Fruit fly (Drosophila melanogaster) whole organism, embryonic: ENCODE data around the gene CG6216.

Experiments used
- BEAF-32 ChIP-seq: fragments of 200-800 bp; sonication (Bioruptor generic); optimal IDR thresholded peaks from 3 replicates; lab custom pipeline; 2017; ENCODE audit warnings: missing biosample characterization, missing genetic modification characterization, mild to moderate bottlenecking, moderate library complexity, missing genetic modification reagents
- Bgb ChIP-seq: fragments of 200-800 bp; sonication (Bioruptor generic); IDR thresholded peaks from 2 replicates; pipeline ENCODE4 v1.3.6; 2022; ENCODE audit warnings: missing biosample characterization, missing genetic modification characterization; ENCODE audit not compliant: partially characterized antibody
- CG10267 ChIP-seq: fragments of 200-800 bp; sonication (Bioruptor generic); optimal IDR thresholded peaks from 2 replicates; lab custom pipeline; 2018; ENCODE audit warnings: missing biosample characterization, mild to moderate bottlenecking, missing genetic modification characterization, moderate library complexity
- CG10654 ChIP-seq: fragments of 200-800 bp; sonication (Bioruptor generic); optimal IDR thresholded peaks from 2 replicates; lab custom pipeline; 2016; ENCODE audit warnings: missing biosample characterization, missing genetic modification characterization
- CG11398 ChIP-seq: fragments of 200-800 bp; sonication (Bioruptor generic); optimal IDR thresholded peaks from 2 replicates; lab custom pipeline; 2016; ENCODE audit warnings: missing biosample characterization, missing genetic modification characterization
- CG11504 ChIP-seq: fragments of 200-800 bp; sonication (Bioruptor generic); optimal IDR thresholded peaks from 3 replicates; lab custom pipeline; 2019; ENCODE audit warnings: missing biosample characterization, mild to moderate bottlenecking, missing genetic modification characterization, moderate library complexity
- CG13624 ChIP-seq: fragments of 200-800 bp; sonication (Bioruptor generic); optimal IDR thresholded peaks from 2 replicates; lab custom pipeline; 2016; ENCODE audit warnings: missing biosample characterization, missing genetic modification characterization
- CG14014 ChIP-seq: fragments of 200-800 bp; sonication (Bioruptor generic); IDR thresholded peaks from 2 replicates; pipeline ENCODE4 v1.3.6; 2022; ENCODE audit warnings: missing biosample characterization, missing genetic modification characterization
- CG14710 ChIP-seq: fragments of 200-800 bp; sonication (Bioruptor generic); optimal IDR thresholded peaks from 3 replicates; lab custom pipeline; 2019; ENCODE audit warnings: missing biosample characterization, mild to moderate bottlenecking, missing genetic modification characterization, moderate library complexity
- CG16863 ChIP-seq: fragments of 200-800 bp; sonication (Bioruptor generic); optimal IDR thresholded peaks from 3 replicates; lab custom pipeline; 2016; ENCODE audit warnings: missing biosample characterization, missing genetic modification characterization
- CG17385 ChIP-seq: fragments of 200-800 bp; sonication (Bioruptor generic); optimal IDR thresholded peaks from 3 replicates; lab custom pipeline; 2018; ENCODE audit warnings: missing biosample characterization, mild to moderate bottlenecking, missing genetic modification characterization
- CG18011 ChIP-seq: fragments of 200-800 bp; sonication (Bioruptor generic); optimal IDR thresholded peaks from 2 replicates; lab custom pipeline; 2017; ENCODE audit warnings: missing biosample characterization, missing genetic modification characterization, mild to moderate bottlenecking, moderate library complexity, missing genotype
- CG2116 ChIP-seq: fragments of 200-800 bp; sonication (Bioruptor generic); optimal IDR thresholded peaks from 3 replicates; lab custom pipeline; 2018; ENCODE audit warnings: missing biosample characterization, mild to moderate bottlenecking, missing genetic modification characterization
- CG3065 ChIP-seq: fragments of 200-800 bp; sonication (Bioruptor generic); optimal IDR thresholded peaks from 2 replicates; lab custom pipeline; 2016; ENCODE audit warnings: missing biosample characterization, missing genetic modification characterization
- CG33213 ChIP-seq: fragments of 200-800 bp; sonication (Bioruptor generic); optimal IDR thresholded peaks from 3 replicates; lab custom pipeline; 2016; ENCODE audit warnings: missing biosample characterization, missing genetic modification characterization
- CG34224 ChIP-seq: fragments of 200-800 bp; sonication (Bioruptor generic); IDR thresholded peaks from 3 replicates; pipeline ENCODE4 v1.3.6; 2022; ENCODE audit warnings: missing biosample characterization, missing genetic modification characterization; ENCODE audit not compliant: partially characterized antibody
- CG3847 ChIP-seq: fragments of 200-800 bp; sonication (Bioruptor generic); IDR thresholded peaks from 2 replicates; pipeline ENCODE4 v1.3.6; 2022; ENCODE audit warnings: missing biosample characterization, missing genetic modification characterization
- CG4617 ChIP-seq: fragments of 200-800 bp; sonication (Bioruptor generic); optimal IDR thresholded peaks from 3 replicates; lab custom pipeline; 2016; ENCODE audit warnings: missing biosample characterization, missing genetic modification characterization, borderline replicate concordance
- CG9797 ChIP-seq: fragments of 200-800 bp; sonication (Bioruptor generic); optimal IDR thresholded peaks from 3 replicates; lab custom pipeline; 2018; ENCODE audit warnings: missing biosample characterization, mild to moderate bottlenecking, missing genetic modification characterization
- Dll ChIP-seq: fragments of 200-800 bp; sonication (Bioruptor generic); IDR thresholded peaks from 4 replicates; pipeline ENCODE4 v1.3.6; 2022; ENCODE audit warnings: missing biosample characterization, missing genetic modification characterization; ENCODE audit not compliant: partially characterized antibody
- Dref ChIP-seq: fragments of 200-800 bp; sonication (Bioruptor generic); IDR thresholded peaks from 2 replicates; pipeline ENCODE4 v1.3.6; 2022; ENCODE audit warnings: missing biosample characterization, missing genetic modification characterization
- ERR ChIP-seq: fragments of 200-800 bp; sonication (Bioruptor generic); optimal IDR thresholded peaks from 2 replicates; lab custom pipeline; 2016; ENCODE audit warnings: missing biosample characterization, missing genetic modification characterization
- Elba2 ChIP-seq: fragments of 200-800 bp; sonication (Bioruptor generic); optimal IDR thresholded peaks from 3 replicates; lab custom pipeline; 2016; ENCODE audit warnings: missing biosample characterization, missing genetic modification characterization
- Ets97D ChIP-seq: fragments of 200-800 bp; sonication (Bioruptor generic); optimal IDR thresholded peaks from 3 replicates; lab custom pipeline; 2016; ENCODE audit warnings: missing biosample characterization, missing genetic modification characterization
- HmgD ChIP-seq: fragments of 200-800 bp; sonication (Bioruptor generic); optimal IDR thresholded peaks from 3 replicates; lab custom pipeline; 2016; ENCODE audit warnings: missing biosample characterization, missing genetic modification characterization
- MESR4 ChIP-seq: fragments of 200-800 bp; sonication (Bioruptor generic); optimal IDR thresholded peaks from 2 replicates; lab custom pipeline; 2018; ENCODE audit warnings: missing biosample characterization, mild to moderate bottlenecking, missing genetic modification characterization, moderate library complexity
- Max ChIP-seq: fragments of 200-800 bp; sonication (Bioruptor generic); optimal IDR thresholded peaks from 2 replicates; lab custom pipeline; 2016; ENCODE audit warnings: missing biosample characterization, mild to moderate bottlenecking, missing genetic modification characterization
- Myb ChIP-seq: fragments of 200-800 bp; sonication (Bioruptor generic); optimal IDR thresholded peaks from 2 replicates; lab custom pipeline; 2016; ENCODE audit warnings: missing biosample characterization, missing genetic modification characterization
- NK7.1 ChIP-seq: fragments of 200-800 bp; sonication (Bioruptor generic); optimal IDR thresholded peaks from 3 replicates; lab custom pipeline; 2016; ENCODE audit warnings: missing biosample characterization, missing genetic modification characterization
- Oli ChIP-seq: fragments of 200-800 bp; sonication (Bioruptor generic); optimal IDR thresholded peaks from 2 replicates; lab custom pipeline; 2018; ENCODE audit warnings: missing biosample characterization, mild to moderate bottlenecking, missing genetic modification characterization, moderate library complexity
- Opbp ChIP-seq: fragments of 200-800 bp; sonication (Bioruptor generic); IDR thresholded peaks from 3 replicates; pipeline ENCODE4 v1.3.6; 2022; ENCODE audit warnings: missing biosample characterization, missing genetic modification characterization; ENCODE audit not compliant: partially characterized antibody
- Pdp1 ChIP-seq, 2 experiments: fragments of 200-800 bp; sonication (Bioruptor generic); optimal IDR thresholded peaks; 3 replicates each; lab custom pipeline; 2016; ENCODE audit warnings: missing biosample characterization in 2 of 2, missing genetic modification characterization in 2 of 2, mild to moderate bottlenecking in 1 of 2, moderate library complexity in 1 of 2
- Xbp1 ChIP-seq: fragments of 200-800 bp; sonication (Bioruptor generic); optimal IDR thresholded peaks from 3 replicates; lab custom pipeline; 2016; ENCODE audit warnings: missing biosample characterization, mild to moderate bottlenecking, missing genetic modification characterization
- YL-1 ChIP-seq: fragments of 200-800 bp; sonication (Bioruptor generic); optimal IDR thresholded peaks from 3 replicates; lab custom pipeline; 2017; ENCODE audit warnings: missing biosample characterization, mild to moderate bottlenecking, missing genetic modification characterization
- cg ChIP-seq: fragments of 200-800 bp; sonication (Bioruptor generic); optimal IDR thresholded peaks from 3 replicates; lab custom pipeline; 2019; ENCODE audit warnings: missing biosample characterization, mild to moderate bottlenecking, missing genetic modification characterization, moderate library complexity
- chm ChIP-seq: fragments of 200-800 bp; sonication (Bioruptor generic); IDR thresholded peaks from 2 replicates; pipeline ENCODE4 v1.3.6; 2022; ENCODE audit warnings: missing biosample characterization, missing genetic modification characterization
- crp ChIP-seq, 2 experiments: fragments of 200-800 bp; sonication (Bioruptor generic); optimal IDR thresholded peaks; 2 replicates in 1 of 2; 3 replicates in 1 of 2; lab custom pipeline; 2017; ENCODE audit warnings: missing biosample characterization in 2 of 2, missing genetic modification characterization in 2 of 2, mild to moderate bottlenecking in 1 of 2, moderate library complexity in 1 of 2
- cwo ChIP-seq: fragments of 200-800 bp; sonication (Bioruptor generic); optimal IDR thresholded peaks from 3 replicates; lab custom pipeline; 2017; ENCODE audit warnings: missing biosample characterization, missing genetic modification characterization, mild to moderate bottlenecking, moderate library complexity, missing genetic modification reagents
- gem ChIP-seq: fragments of 200-800 bp; sonication (Bioruptor generic); optimal IDR thresholded peaks from 2 replicates; lab custom pipeline; 2019; ENCODE audit warnings: missing biosample characterization, mild to moderate bottlenecking, missing genetic modification characterization, moderate library complexity
- mam ChIP-seq: fragments of 200-800 bp; sonication (Bioruptor generic); optimal IDR thresholded peaks from 3 replicates; lab custom pipeline; 2016; ENCODE audit warnings: missing biosample characterization, missing genetic modification characterization
- nmo ChIP-seq: fragments of 200-800 bp; sonication (Bioruptor generic); optimal IDR thresholded peaks from 2 replicates; lab custom pipeline; 2018; ENCODE audit warnings: missing biosample characterization, mild to moderate bottlenecking, missing genetic modification characterization, moderate library complexity
- nom ChIP-seq: fragments of 200-800 bp; sonication (Bioruptor generic); optimal IDR thresholded peaks from 2 replicates; lab custom pipeline; 2017; ENCODE audit warnings: missing biosample characterization, missing genetic modification characterization, mild to moderate bottlenecking, moderate library complexity, missing genetic modification reagents
- onecut ChIP-seq: fragments of 200-800 bp; sonication (Bioruptor generic); IDR thresholded peaks from 2 replicates; pipeline ENCODE4 v1.3.6; 2022; ENCODE audit warnings: missing biosample characterization, missing genetic modification characterization
- pzg ChIP-seq: fragments of 200-800 bp; sonication (Bioruptor generic); optimal IDR thresholded peaks from 3 replicates; lab custom pipeline; 2018; ENCODE audit warnings: missing biosample characterization, mild to moderate bottlenecking, missing genetic modification characterization, moderate library complexity
- rib ChIP-seq: fragments of 200-800 bp; sonication (Bioruptor generic); IDR thresholded peaks from 2 replicates; pipeline ENCODE4 v1.3.6; 2022; ENCODE audit warnings: missing biosample characterization, missing genetic modification characterization
- slou ChIP-seq: fragments of 200-800 bp; sonication (Bioruptor generic); optimal IDR thresholded peaks from 3 replicates; lab custom pipeline; 2016; ENCODE audit warnings: missing biosample characterization, missing genetic modification characterization
- tna ChIP-seq: fragments of 200-800 bp; sonication (Bioruptor generic); IDR thresholded peaks from 2 replicates; pipeline ENCODE4 v1.3.6; 2022; ENCODE audit warnings: missing biosample characterization, missing genetic modification characterization; ENCODE audit not compliant: partially characterized antibody
- twi ChIP-seq: fragments of 200-800 bp; optimal IDR thresholded peaks from 2 replicates; lab custom pipeline; 2019; ENCODE audit warnings: missing biosample characterization, mild to moderate bottlenecking, missing genetic modification characterization, moderate library complexity

CG6216 gene

DNA sequence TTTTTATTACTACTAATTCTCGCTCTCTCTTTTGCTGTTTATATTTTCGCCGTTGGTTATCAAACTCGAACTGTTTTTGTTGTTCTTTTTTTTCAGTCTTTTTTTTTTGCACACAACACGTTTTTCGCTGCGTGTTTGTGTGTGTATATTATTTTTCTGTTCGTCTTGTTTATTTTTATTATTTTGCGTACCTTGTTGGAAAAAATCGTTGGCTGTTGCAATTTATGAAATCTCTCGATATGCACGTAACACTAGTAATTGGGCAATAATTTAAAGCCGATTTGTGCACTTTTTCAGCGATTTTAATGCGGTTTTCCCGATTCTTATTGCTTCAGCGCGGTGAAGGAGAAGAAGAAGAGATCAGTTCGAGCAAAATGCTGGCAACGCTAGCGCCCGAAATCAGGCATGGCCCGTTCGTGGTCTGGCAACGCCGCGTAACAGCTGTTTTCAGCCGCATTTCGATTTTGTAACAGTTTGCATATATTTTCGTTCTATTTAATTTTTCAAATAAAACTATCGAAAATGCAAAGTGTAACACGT lies 30.1 kb downstream of the CG6216 start, which contains the start of the genes FoxK and mRpL2 (continued):
- TF ChIP-seq Opbp (GFP tag; lab: Robert Waterston, UW) (peak; percentile 55; the same call in 2 of the 3 replicates), tna (GFP tag; lab: Robert Waterston, UW) (peak; percentile 27; the same call in 1 of the 2 replicates), YL-1 (GFP tag; lab: Kevin White, UChicago) (peak; percentile 72), CG14014 (0 out of 2 replicates have a peak, but pooled peaks have one; percentile 6), CG11398 (no peak), chm (GFP tag; lab: Robert Waterston, UW) (0 out of 2 replicates have a peak, but pooled peaks have one; percentile 4), CG11504 (tag; lab: Kevin White, UChicago) (peak; percentile 2), MESR4 (GFP tag; lab: Kevin White, UChicago) (peak; percentile 71), nom (GFP tag; lab: Kevin White, UChicago) (peak; percentile 97), Xbp1 (peak; percentile 13), cwo (GFP tag; lab: Kevin White, UChicago) (peak; percentile 64), mam (GFP tag; lab: Kevin White, UChicago) (peak; percentile 21), Elba2 (peak; percentile 99), CG14710 (tag; lab: Kevin White, UChicago) (peak; percentile 39), CG4617 (GFP tag; lab: Kevin White, UChicago) (peak; percentile 81), twi (no peak), CG10654 (GFP tag; lab: Kevin White, UChicago) (no peak), crp (GFP tag; optimal IDR thresholded peaks at IDR 0.05; lab: Kevin White, UChicago) (peak; percentile 70 to 97), NK7.1 (GFP tag; lab: Kevin White, UChicago) (no peak), Myb (GFP tag; lab: Kevin White, UChicago) (peak; percentile 78), CG33213 (GFP tag; lab: Kevin White, UChicago) (peak; percentile 10), CG3065 (GFP tag; lab: Kevin White, UChicago) (peak; percentile 79), Pdp1 (GFP tag; optimal IDR thresholded peaks at IDR 0.05; lab: Kevin White, UChicago) (peak in 1 of 2 experiments; percentile 72), Oli (tag; lab: Kevin White, UChicago) (no peak), Dref (GFP tag; lab: Robert Waterston, UW) (peak; percentile 44), HmgD (GFP tag; lab: Kevin White, UChicago) (peak; percentile 63), cg (GFP tag; lab: Kevin White, UChicago) (peak; percentile 26), CG13624 (GFP tag; lab: Kevin White, UChicago) (peak; percentile 11), Dll (GFP tag; lab: Robert Waterston, UW) (0 out of 4 replicates have a peak, but pooled peaks have one; percentile 40), onecut (GFP tag; lab: Robert Waterston, UW) (peak; percentile 25; the same call in 1 of the 2 replicates), CG3847 (GFP tag; lab: Robert Waterston, UW) (peak; percentile 63; the same call in 1 of the 2 replicates), nmo (GFP tag; lab: Kevin White, UChicago) (peak; percentile 19), BEAF-32 (GFP tag; lab: Kevin White, UChicago) (peak; percentile 47), gem (tag; lab: Kevin White, UChicago) (peak; percentile 4), rib (0 out of 2 replicates have a peak, but pooled peaks have one; percentile 10), CG10267 (tag; lab: Kevin White, UChicago) (peak; percentile 39), CG18011 (GFP tag; lab: Kevin White, UChicago) (peak; percentile 40), CG2116 (peak; percentile 35), Max (GFP tag; lab: Kevin White, UChicago) (peak; percentile 82), ERR (GFP tag; lab: Kevin White, UChicago) (peak; percentile 4), Bgb (GFP tag; lab: Robert Waterston, UW) (peak; percentile 23; the same call in 1 of the 2 replicates), Ets97D (GFP tag; lab: Kevin White, UChicago) (peak; percentile 55), CG34224 (GFP tag; lab: Robert Waterston, UW) (peak; percentile 51; the same call in 1 of the 3 replicates), pzg (GFP tag; lab: Kevin White, UChicago) (peak; percentile 82), CG9797 (GFP tag; lab: Kevin White, UChicago) (peak; percentile 54), CG17385 (GFP tag; lab: Kevin White, UChicago) (peak; percentile 99), slou (GFP tag; lab: Kevin White, UChicago) (no peak), CG16863 (GFP tag; lab: Kevin White, UChicago) (no peak)
